Fruit fly (Drosophila melanogaster) whole organism, adult: ENCODE data around the gene CG13048.

ENCODE experiments used
- CG11617 ChIP-seq: fragments of 200-800 bp; sonication (Bioruptor generic); optimal IDR thresholded peaks from 2 replicates; lab custom pipeline; 2017; ENCODE audit warnings: mild to moderate bottlenecking, missing biosample characterization, missing genetic modification reagents, missing genetic modification characterization
- CG12768 ChIP-seq: fragments of 200-800 bp; sonication (Bioruptor generic); optimal IDR thresholded peaks from 2 replicates; lab custom pipeline; 2017; ENCODE audit warnings: missing biosample characterization, missing genetic modification characterization, mild to moderate bottlenecking, moderate library complexity, missing genetic modification reagents
- CG14711 ChIP-seq: fragments of 200-800 bp; sonication (Bioruptor generic); optimal IDR thresholded peaks from 2 replicates; lab custom pipeline; 2018; ENCODE audit warnings: missing biosample characterization, mild to moderate bottlenecking, missing genetic modification characterization, moderate library complexity
- CG1620 ChIP-seq: fragments of 200-800 bp; sonication (Bioruptor generic); optimal IDR thresholded peaks from 2 replicates; lab custom pipeline; 2016; ENCODE audit warnings: missing biosample characterization, missing genetic modification characterization
- CG33017 ChIP-seq: fragments of 200-800 bp; sonication (Bioruptor generic); optimal IDR thresholded peaks from 2 replicates; lab custom pipeline; 2018; ENCODE audit warnings: missing biosample characterization, mild to moderate bottlenecking, missing genetic modification characterization, moderate library complexity
- CG5204 ChIP-seq: fragments of 200-800 bp; sonication (Bioruptor generic); optimal IDR thresholded peaks from 2 replicates; lab custom pipeline; 2016; ENCODE audit warnings: missing biosample characterization, missing genetic modification characterization
- CG7045 ChIP-seq: fragments of 200-800 bp; sonication (Bioruptor generic); optimal IDR thresholded peaks from 2 replicates; lab custom pipeline; 2017; ENCODE audit warnings: missing biosample characterization, mild to moderate bottlenecking, missing genetic modification characterization
- CG7101 ChIP-seq: fragments of 200-800 bp; sonication (Bioruptor generic); optimal IDR thresholded peaks from 2 replicates; lab custom pipeline; 2018; ENCODE audit warnings: missing biosample characterization, mild to moderate bottlenecking, missing genetic modification characterization, moderate library complexity
- Clk ChIP-seq: fragments of 200-800 bp; sonication (Bioruptor generic); optimal IDR thresholded peaks from 2 replicates; lab custom pipeline; 2017; ENCODE audit warnings: missing biosample characterization, missing genetic modification characterization
- Crg-1 ChIP-seq: fragments of 200-800 bp; sonication (Bioruptor generic); optimal IDR thresholded peaks from 2 replicates; lab custom pipeline; 2016; ENCODE audit warnings: missing biosample characterization, missing genetic modification characterization
- Hr96 ChIP-seq: fragments of 200-800 bp; sonication (Bioruptor generic); optimal IDR thresholded peaks from 2 replicates; lab custom pipeline; 2016; ENCODE audit warnings: missing biosample characterization, missing genetic modification characterization
- Mnt ChIP-seq: fragments of 200-800 bp; sonication (Bioruptor generic); optimal IDR thresholded peaks from 2 replicates; lab custom pipeline; 2016; ENCODE audit warnings: missing biosample characterization, mild to moderate bottlenecking, missing genetic modification characterization
- bab1 ChIP-seq: fragments of 200-800 bp; sonication (Bioruptor generic); optimal IDR thresholded peaks from 3 replicates; lab custom pipeline; 2019; ENCODE audit warnings: missing biosample characterization, mild to moderate bottlenecking, missing genetic modification characterization, moderate library complexity
- cic ChIP-seq: fragments of 200-800 bp; sonication (Bioruptor generic); optimal IDR thresholded peaks from 2 replicates; lab custom pipeline; 2017; ENCODE audit warnings: missing biosample characterization, mild to moderate bottlenecking, missing genetic modification characterization, moderate library complexity
- cnc ChIP-seq, 2 experiments: fragments of >200 bp; optimal IDR thresholded peaks; 2 replicates each; lab custom pipeline; 2017
- kay ChIP-seq: fragments of 200-800 bp; sonication (Bioruptor generic); peaks from one replicate; lab custom pipeline; 2016; ENCODE audit warnings: missing biosample characterization, missing genetic modification characterization, borderline replicate concordance
- ovo ChIP-seq: fragments of 200-800 bp; sonication (Bioruptor generic); optimal IDR thresholded peaks from 2 replicates; lab custom pipeline; 2016; ENCODE audit warnings: missing biosample characterization, missing genetic modification characterization
- pad ChIP-seq: fragments of 200-800 bp; sonication (Bioruptor generic); optimal IDR thresholded peaks from 3 replicates; lab custom pipeline; 2017; ENCODE audit warnings: missing biosample characterization, missing genetic modification characterization, mild to moderate bottlenecking, moderate library complexity, missing genetic modification reagents
- tj ChIP-seq: fragments of 200-800 bp; sonication (Bioruptor generic); optimal IDR thresholded peaks from 3 replicates; lab custom pipeline; 2017; ENCODE audit warnings: missing biosample characterization, mild to moderate bottlenecking, missing genetic modification characterization, moderate library complexity
- toe ChIP-seq: fragments of 200-800 bp; sonication (Bioruptor generic); optimal IDR thresholded peaks from 2 replicates; lab custom pipeline; 2016; ENCODE audit warnings: missing biosample characterization, missing genetic modification characterization

The CG13048 gene

dm6 chr3L:16326657-16327056 is 42.9 kb upstream of the CG13048 start, which contains the start of the genes CG13040 and CG13039:
CG13040 (minus strand) TSS chr3L:16326757.
CG13039 (minus strand) TSS chr3L:16326762.
- no peak for TF ChIP-seq Clk (GFP tag; lab: Kevin White, UChicago)
- TF ChIP-seq CG7101 (tag; lab: Kevin White, UChicago) = no peak
- no peak for TF ChIP-seq CG1620
- no peak for TF ChIP-seq bab1
- no peak for TF ChIP-seq CG5204
- TF ChIP-seq cic (GFP tag; lab: Kevin White, UChicago) = no peak
- TF ChIP-seq CG11617 (GFP tag; lab: Kevin White, UChicago) = no peak
- no peak for TF ChIP-seq pad (GFP tag; lab: Kevin White, UChicago)
- no peak for TF ChIP-seq CG33017

DNA sequence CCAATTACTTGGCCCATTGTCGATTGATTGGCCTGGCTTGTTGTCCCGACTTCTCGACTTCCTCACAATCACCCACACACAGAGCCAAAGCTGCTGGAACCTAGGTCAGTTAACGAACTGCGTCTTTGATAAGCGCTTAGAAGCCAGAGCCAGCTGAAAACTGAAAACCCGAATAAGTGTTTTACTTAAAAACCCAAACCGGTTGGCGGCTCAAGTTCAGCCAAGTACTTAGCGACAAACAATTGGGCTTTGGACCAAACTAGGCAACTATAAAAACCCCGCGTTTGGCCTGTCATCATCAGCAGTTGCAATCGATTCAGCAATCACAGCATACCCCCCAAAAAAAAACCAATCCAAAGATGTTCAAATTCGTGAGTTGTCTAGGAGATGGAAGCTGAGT is 39.7 kb upstream of the CG13048 start, which contains the start of gene CG13059:
TSS of gene CG13059 (plus strand) at position 301 of the 400 bp plus-strand sequence.
- no peak for TF ChIP-seq CG7101 (tag; lab: Kevin White, UChicago)
- TF ChIP-seq Mnt (GFP tag; lab: Kevin White, UChicago) = no peak
- TF ChIP-seq CG11617 (GFP tag; lab: Kevin White, UChicago) = no peak
- no peak for TF ChIP-seq toe (GFP tag; lab: Kevin White, UChicago)
- TF ChIP-seq Crg-1 (GFP tag; lab: Kevin White, UChicago) = no peak
- TF ChIP-seq tj = no peak
- TF ChIP-seq CG7045 (GFP tag; lab: Kevin White, UChicago) = no peak
- no peak for TF ChIP-seq ovo (GFP tag; lab: Kevin White, UChicago)
- TF ChIP-seq CG12768 = no peak
- no peak for TF ChIP-seq cnc (optimal IDR thresholded peaks at IDR 0.05; lab: Kevin White, UChicago)
- no peak for TF ChIP-seq CG5204
- TF ChIP-seq cic (GFP tag; lab: Kevin White, UChicago) = no peak
- TF ChIP-seq CG1620 = no peak
- TF ChIP-seq CG33017 = no peak
- no peak for TF ChIP-seq Hr96 (GFP tag; lab: Kevin White, UChicago)
- TF ChIP-seq kay = no peak
- no peak for TF ChIP-seq Clk (GFP tag; lab: Kevin White, UChicago)

DNA sequence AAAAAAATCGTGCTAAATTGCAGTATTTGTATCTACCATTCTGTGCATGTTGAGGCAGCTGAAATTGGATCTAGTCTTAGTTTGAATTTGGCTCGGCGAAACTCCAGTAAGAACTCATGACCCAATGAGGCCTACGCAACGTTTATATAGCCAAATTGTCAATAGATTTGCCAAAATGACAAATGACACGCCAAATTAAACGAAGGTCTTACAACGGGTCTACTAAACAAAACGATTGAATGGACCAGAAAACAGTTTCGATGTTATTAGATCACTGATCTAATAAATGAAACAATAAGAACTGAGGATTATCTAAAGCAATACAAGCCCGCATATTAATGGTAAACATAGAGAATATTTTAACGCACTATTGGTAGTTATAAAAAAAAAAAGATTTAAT is 37.5 kb upstream of the CG13048 start, which contains the start of gene CG42718:
TSS of gene CG42718 (minus strand) at position 101 of the 400 bp plus-strand sequence.
- no peak for TF ChIP-seq CG11617 (GFP tag; lab: Kevin White, UChicago)
- no peak for TF ChIP-seq CG14711
- TF ChIP-seq cnc (optimal IDR thresholded peaks at IDR 0.05; lab: Kevin White, UChicago) = no peak
- TF ChIP-seq toe (GFP tag; lab: Kevin White, UChicago) = no peak
- TF ChIP-seq CG5204 = no peak
- TF ChIP-seq CG12768 = no peak
- no peak for TF ChIP-seq pad (GFP tag; lab: Kevin White, UChicago)
- no peak for TF ChIP-seq CG1620
- TF ChIP-seq CG33017 = no peak
- no peak for TF ChIP-seq CG7101 (tag; lab: Kevin White, UChicago)
- TF ChIP-seq ovo (GFP tag; lab: Kevin White, UChicago) = no peak
- TF ChIP-seq Crg-1 (GFP tag; lab: Kevin White, UChicago) = no peak

- TF ChIP-seq cic (GFP tag; lab: Kevin White, UChicago) (no peak), Crg-1 (GFP tag; lab: Kevin White, UChicago) (no peak), cnc (optimal IDR thresholded peaks at IDR 0.05; lab: Kevin White, UChicago) (no peak), CG11617 (GFP tag; lab: Kevin White, UChicago) (no peak), CG7045 (GFP tag; lab: Kevin White, UChicago) (no peak)
Measured at dm6 chr3L:16319399-16319906, 35.7 kb upstream of the CG13048 start, which contains the start of the genes CG13041 and CG13060. CG13041 (minus strand) TSS chr3L:16319526. CG13060 (plus strand) TSS chr3L:16319856.

- TF ChIP-seq CG7101 (tag; lab: Kevin White, UChicago) (no peak), cnc (optimal IDR thresholded peaks at IDR 0.05; lab: Kevin White, UChicago) (no peak), CG14711 (no peak), cic (GFP tag; lab: Kevin White, UChicago) (no peak), bab1 (no peak), Crg-1 (GFP tag; lab: Kevin White, UChicago) (no peak), CG1620 (no peak), ovo (GFP tag; lab: Kevin White, UChicago) (no peak), pad (GFP tag; lab: Kevin White, UChicago) (no peak), CG12768 (no peak), CG7045 (GFP tag; lab: Kevin White, UChicago) (no peak), kay (no peak), Hr96 (GFP tag; lab: Kevin White, UChicago) (no peak), Mnt (GFP tag; lab: Kevin White, UChicago) (no peak), Clk (GFP tag; lab: Kevin White, UChicago) (no peak), tj (no peak)
Measured at dm6 chr3L:16317724-16318123, 34.0 kb upstream of the CG13048 start, which contains the start of gene Nplp3. Nplp3 (plus strand) TSS chr3L:16318024.

- TF ChIP-seq Hr96 (GFP tag; lab: Kevin White, UChicago) (no peak), pad (GFP tag; lab: Kevin White, UChicago) (no peak), CG7101 (tag; lab: Kevin White, UChicago) (no peak), CG33017 (no peak), bab1 (no peak), toe (GFP tag; lab: Kevin White, UChicago) (no peak), Mnt (GFP tag; lab: Kevin White, UChicago) (no peak), kay (no peak), Crg-1 (GFP tag; lab: Kevin White, UChicago) (no peak), tj (no peak), CG12768 (no peak), cnc (optimal IDR thresholded peaks at IDR 0.05; lab: Kevin White, UChicago) (no peak), CG1620 (no peak), CG14711 (no peak), CG7045 (GFP tag; lab: Kevin White, UChicago) (no peak)
Measured at dm6 chr3L:16313985-16314384, 30.3 kb upstream of the CG13048 start, which contains the start of gene CG13062. CG13062 (plus strand) TSS chr3L:16314285.
